Fruit fly (Drosophila melanogaster): ENCODE measurements around the gene vls.

dm6 chr2L:20075234-20075803 is 9.8 kb upstream of the vls start, which contains the start of the genes pr and neb:
- TF ChIP-seq CG8319 (GFP tag; optimal IDR thresholded peaks at IDR 0.05) (no peak), eg (GFP tag; IDR thresholded peaks at IDR 0.05) (peak; percentile 40; the same call in 1 of the 3 replicates), OdsH (GFP tag; optimal IDR thresholded peaks at IDR 0.05) (peak; percentile 25), CG15336 (GFP tag; IDR thresholded peaks at IDR 0.05) (peak; percentile 57), Sox102F (GFP tag; optimal IDR thresholded peaks at IDR 0.05) (peak; percentile 34)
